Worm (Caenorhabditis elegans): ENCODE data around the gene F52E1.3.
A peak's percentile ranks its signal among the peaks of the same experiment; 100 is the strongest.

F52E1.3 gene

DNA sequence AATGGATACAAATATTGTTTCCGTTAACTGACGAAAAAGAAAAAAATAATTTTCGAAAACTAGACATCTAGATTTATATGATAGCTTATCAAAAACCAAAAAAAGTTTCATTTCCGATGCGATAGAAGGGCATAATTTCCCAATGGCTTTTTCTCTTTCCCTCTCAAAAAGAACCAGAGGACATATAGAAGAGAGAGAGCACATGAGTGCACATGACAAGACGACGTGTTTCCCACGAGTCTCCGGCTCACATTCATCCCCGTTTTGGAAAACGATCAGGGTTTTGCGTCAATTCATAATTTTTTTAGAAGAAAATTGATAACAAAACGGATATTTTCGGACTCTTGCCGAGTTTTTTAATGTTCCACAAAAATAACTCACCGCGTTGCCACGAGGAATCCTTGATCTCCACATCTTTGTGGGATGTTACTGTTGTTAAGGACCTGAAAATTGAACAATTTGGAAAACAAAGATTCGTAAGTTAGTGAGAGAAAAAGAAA is 49.8 kb downstream of the F52E1.3 start, which contains the start of gene lmd-3:
Gene lmd-3, minus strand, starts transcription at position 450 of the 500 bp plus-strand sequence.
- TF ChIP-seq dao-5 (tag; optimal IDR thresholded peaks at IDR 0.05) = no peak
- no peak for TF ChIP-seq W03F9.2 (tag; optimal IDR thresholded peaks at IDR 0.05)
- peak; percentile 14 for TF ChIP-seq him-1 (tag; optimal IDR thresholded peaks at IDR 0.05)

ce11 chrV:8445636-8446035 is 51.0 kb downstream of the F52E1.3 start:
- TF ChIP-seq him-1 (tag; optimal IDR thresholded peaks at IDR 0.05) (no peak), dao-5 (tag; optimal IDR thresholded peaks at IDR 0.05) (no peak), W03F9.2 (tag; optimal IDR thresholded peaks at IDR 0.05) (no peak)
